Worm (Caenorhabditis elegans): Measurements from ENCODE around the gene cox-11.

The cox-11 gene

ce11 chrIV:13240078-13240841, 3.9 kb upstream of the cox-11 start, which contains the start of gene rpl-12 (continued):
- TF ChIP-seq R02D3.7 (tag; optimal IDR thresholded peaks at IDR 0.05): no peak
- TF ChIP-seq F37D6.2 (tag; optimal IDR thresholded peaks at IDR 0.05): peak; percentile 96
- TF ChIP-seq daf-19 (GFP tag; conservative IDR thresholded peaks at IDR 0.05): peak; percentile 93
- TF ChIP-seq jun-1 (tag; optimal IDR thresholded peaks at IDR 0.05): peak; percentile 93
- TF ChIP-seq dve-1 (tag; optimal IDR thresholded peaks at IDR 0.05; ENCODE audit: insufficient read depth): peak; percentile 100
- TF ChIP-seq Y105C5A.15 (GFP tag; IDR thresholded peaks at IDR 0.05): no peak
- TF ChIP-seq ceh-28 (tag; optimal IDR thresholded peaks at IDR 0.05): peak; percentile 16
- TF ChIP-seq lir-3 (tag; optimal IDR thresholded peaks at IDR 0.05): peak; percentile 41
- TF ChIP-seq unc-130 (GFP tag; optimal IDR thresholded peaks at IDR 0.05): peak; percentile 94
- peak; percentile 99 for TF ChIP-seq mes-2 (tag; optimal IDR thresholded peaks at IDR 0.05; ENCODE audit: poor library complexity, severe bottlenecking)
- TF ChIP-seq rbr-2 (tag; optimal IDR thresholded peaks at IDR 0.05): peak; percentile 98
- TF ChIP-seq madf-9 (GFP tag; conservative IDR thresholded peaks at IDR 0.05): peak; percentile 97
- TF ChIP-seq hlh-30 (tag; optimal IDR thresholded peaks at IDR 0.05; ENCODE audit: insufficient read depth): peak; percentile 97
- peak; percentile 98 for TF ChIP-seq T26A8.4 (GFP tag; IDR thresholded peaks at IDR 0.05)
- TF ChIP-seq ctbp-1 (GFP tag; IDR thresholded peaks at IDR 0.05): peak; percentile 96
- peak; percentile 54; the same call in 1 of the 2 replicates for TF ChIP-seq lim-7 (GFP tag; IDR thresholded peaks at IDR 0.05)
- peak; percentile 98 for TF ChIP-seq hmg-1.1 (GFP tag; IDR thresholded peaks at IDR 0.05)
- no peak for TF ChIP-seq daf-8 (GFP tag; IDR thresholded peaks at IDR 0.05)
- TF ChIP-seq php-3 (GFP tag; IDR thresholded peaks at IDR 0.05): peak; percentile 93
- TF ChIP-seq skn-1 (tag; optimal IDR thresholded peaks at IDR 0.05): peak; percentile 89
- peak; percentile 92 for TF ChIP-seq nhr-48 (tag; optimal IDR thresholded peaks at IDR 0.05)
- TF ChIP-seq spr-3 (GFP tag; optimal IDR thresholded peaks at IDR 0.05): peak; percentile 97
- peak; percentile 82 for TF ChIP-seq Y5F2A.4 (GFP tag; optimal IDR thresholded peaks at IDR 0.05)
- TF ChIP-seq nhr-77 (tag; optimal IDR thresholded peaks at IDR 0.05): peak; percentile 98
- peak; percentile 49 for TF ChIP-seq pqm-1 (tag; optimal IDR thresholded peaks at IDR 0.05)
- peak; percentile 81; the same call in 1 of the 2 replicates for TF ChIP-seq ceh-44 (GFP tag; IDR thresholded peaks at IDR 0.05)
- peak; percentile 98 for TF ChIP-seq dpl-1 (GFP tag; optimal IDR thresholded peaks at IDR 0.05)
- TF ChIP-seq nhr-25 (tag; optimal IDR thresholded peaks at IDR 0.05; ENCODE audit: borderline replicate concordance, insufficient read depth): peak; percentile 96
- peak; percentile 99 for TF ChIP-seq ceh-20 (GFP tag; IDR thresholded peaks at IDR 0.05)
- peak; percentile 97 for TF ChIP-seq pha-4 (GFP tag; IDR thresholded peaks at IDR 0.05)
- peak; percentile 99 for TF ChIP-seq pha-4 (tag; optimal IDR thresholded peaks at IDR 0.05)
- peak; percentile 97 for TF ChIP-seq ztf-7 (tag; optimal IDR thresholded peaks at IDR 0.05)
- peak; percentile 94 for TF ChIP-seq dmd-9 (GFP tag; IDR thresholded peaks at IDR 0.05)
- peak; percentile 95 for TF ChIP-seq arid-1 (GFP tag; conservative IDR thresholded peaks at IDR 0.05)
- TF ChIP-seq F10B5.3 (tag; optimal IDR thresholded peaks at IDR 0.05): peak; percentile 90
- TF ChIP-seq lin-38 (GFP tag; IDR thresholded peaks at IDR 0.05): peak; percentile 100
- TF ChIP-seq nhr-102 (tag; optimal IDR thresholded peaks at IDR 0.05): peak; percentile 98
- no peak for TF ChIP-seq zip-11 (GFP tag; IDR thresholded peaks at IDR 0.05)
- peak; percentile 53 for TF ChIP-seq cey-2 (tag; optimal IDR thresholded peaks at IDR 0.05; ENCODE audit: borderline replicate concordance, insufficient read depth)
- peak; percentile 18 to 100 for TF ChIP-seq unc-62 (GFP tag; optimal IDR thresholded peaks at IDR 0.05 in 1 of 2)
- TF ChIP-seq unc-62 (tag; optimal IDR thresholded peaks at IDR 0.05): no peak
- TF ChIP-seq vab-7 (GFP tag; IDR thresholded peaks at IDR 0.05): peak; percentile 97
- no peak for TF ChIP-seq daf-12 (tag; optimal IDR thresholded peaks at IDR 0.05)
- peak; percentile 97 for TF ChIP-seq lin-15B (tag; optimal IDR thresholded peaks at IDR 0.05)
- 0 out of 2 replicates have a peak, but pooled peaks have one; percentile 41 for TF ChIP-seq dmd-8 (GFP tag; IDR thresholded peaks at IDR 0.05)
- TF ChIP-seq snpc-1.2 (GFP tag; IDR thresholded peaks at IDR 0.05): peak; percentile 74
- no peak for TF ChIP-seq ztf-11 (tag; optimal IDR thresholded peaks at IDR 0.05)
- TF ChIP-seq nhr-42 (GFP tag; IDR thresholded peaks at IDR 0.05): peak; percentile 98
- TF ChIP-seq spr-1 (tag; optimal IDR thresholded peaks at IDR 0.05): peak; percentile 97
